Fruit fly (Drosophila melanogaster): ENCODE results near the gene GC1.

Gene GC1

dm6 chr3R:12005417-12005816 is 37.9 kb downstream of the GC1 start, which contains the start of gene Tk:
TSS of gene Tk (minus strand) at chr3R:12005473.
- TF ChIP-seq Sin3A (optimal IDR thresholded peaks at IDR 0.05), result no peak
- no peak for TF ChIP-seq h (optimal IDR thresholded peaks at IDR 0.05)
- no peak for TF ChIP-seq psq (optimal IDR thresholded peaks at IDR 0.05)
- TF ChIP-seq insv (optimal IDR thresholded peaks at IDR 0.05), result no peak
- TF ChIP-seq ttk (optimal IDR thresholded peaks at IDR 0.05), result no peak
- TF ChIP-seq Myc (optimal IDR thresholded peaks at IDR 0.05), result no peak

- TF ChIP-seq Sin3A (optimal IDR thresholded peaks at IDR 0.05) (no peak), psq (optimal IDR thresholded peaks at IDR 0.05) (no peak), h (optimal IDR thresholded peaks at IDR 0.05) (no peak), Myc (optimal IDR thresholded peaks at IDR 0.05) (no peak), ttk (optimal IDR thresholded peaks at IDR 0.05) (no peak), insv (optimal IDR thresholded peaks at IDR 0.05) (no peak)
These were observed 38.9 kb downstream of the GC1 start for dm6 chr3R:12006417-12006816.

dm6 chr3R:12010202-12010824 is 42.8 kb downstream of the GC1 start, which contains the start of the genes KLHL18 and GCC185:
TSS of gene KLHL18 (minus strand) at chr3R:12010434.
TSS of gene GCC185 (plus strand) at chr3R:12010772.
- no peak for TF ChIP-seq Myc (optimal IDR thresholded peaks at IDR 0.05)
- TF ChIP-seq insv (optimal IDR thresholded peaks at IDR 0.05), result no peak
- TF ChIP-seq ttk (optimal IDR thresholded peaks at IDR 0.05), result no peak
- no peak for TF ChIP-seq Sin3A (optimal IDR thresholded peaks at IDR 0.05)
- TF ChIP-seq psq (optimal IDR thresholded peaks at IDR 0.05), result no peak
- TF ChIP-seq h (optimal IDR thresholded peaks at IDR 0.05), result no peak

DNA sequence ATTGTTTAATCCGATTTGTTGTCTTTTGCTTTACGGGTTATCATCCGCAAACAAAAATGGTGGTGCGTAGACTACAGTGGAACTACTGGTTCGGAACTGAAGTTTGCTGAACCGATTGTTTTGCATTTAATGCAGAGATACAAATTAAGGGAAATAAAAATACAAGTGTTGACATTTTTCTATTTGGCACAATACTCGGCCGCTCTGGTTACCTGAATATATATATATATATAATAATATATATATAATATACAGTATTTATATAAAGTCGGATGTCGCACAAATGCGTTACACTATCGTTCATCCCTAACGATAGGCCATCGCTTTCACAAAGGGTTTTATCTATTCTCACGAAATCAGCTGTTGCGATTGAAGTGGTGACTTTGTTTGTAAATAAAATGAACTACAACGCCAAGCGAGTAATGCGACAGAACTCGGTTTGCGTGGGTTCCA is 49.3 kb downstream of the GC1 start, which contains the start of the genes DCAF12 and Spt3:
TSS of gene DCAF12 (minus strand) at position 204 of the 453 bp plus-strand sequence.
TSS of gene Spt3 (plus strand) at position 329 of the 453 bp plus-strand sequence.
- TF ChIP-seq insv (optimal IDR thresholded peaks at IDR 0.05) (no peak), ttk (optimal IDR thresholded peaks at IDR 0.05) (no peak), psq (optimal IDR thresholded peaks at IDR 0.05) (no peak), Myc (optimal IDR thresholded peaks at IDR 0.05) (no peak), h (optimal IDR thresholded peaks at IDR 0.05) (no peak), Sin3A (optimal IDR thresholded peaks at IDR 0.05) (no peak)

- TF ChIP-seq h (optimal IDR thresholded peaks at IDR 0.05), result no peak
- TF ChIP-seq Myc (optimal IDR thresholded peaks at IDR 0.05), result no peak
- TF ChIP-seq Sin3A (optimal IDR thresholded peaks at IDR 0.05), result no peak
- TF ChIP-seq insv (optimal IDR thresholded peaks at IDR 0.05), result no peak
- TF ChIP-seq psq (optimal IDR thresholded peaks at IDR 0.05), result no peak
- no peak for TF ChIP-seq ttk (optimal IDR thresholded peaks at IDR 0.05)
These were observed 53.5 kb downstream of the GC1 start for dm6 chr3R:12020987-12021386.
